Worm (Caenorhabditis elegans): ENCODE data around the gene algn-11.

algn-11 gene

ce11 chrIII:7300169-7300568 is 9.8 kb upstream of the algn-11 start:
- TF ChIP-seq dmd-6 (GFP tag; IDR thresholded peaks at IDR 0.05) = peak; percentile 40; the same call in 1 of the 2 replicates
- TF ChIP-seq ztf-7 (tag; optimal IDR thresholded peaks at IDR 0.05) = no peak
- no peak for TF ChIP-seq mes-2 (tag; optimal IDR thresholded peaks at IDR 0.05; ENCODE audit: poor library complexity, severe bottlenecking)
- TF ChIP-seq F10B5.3 (tag; optimal IDR thresholded peaks at IDR 0.05) = no peak
- TF ChIP-seq hlh-30 (tag; optimal IDR thresholded peaks at IDR 0.05; ENCODE audit: insufficient read depth) = peak; percentile 79
- TF ChIP-seq vab-7 (GFP tag; IDR thresholded peaks at IDR 0.05) = no peak
- TF ChIP-seq zfp-3 (GFP tag; conservative IDR thresholded peaks at IDR 0.05) = no peak
- peak in 1 of 2 experiments; percentile 54 for TF ChIP-seq lsy-2 (tag; optimal IDR thresholded peaks at IDR 0.05)
- TF ChIP-seq unc-62 (GFP tag; optimal IDR thresholded peaks at IDR 0.05 in 1 of 2) = peak in 1 of 2 experiments; percentile 97
- no peak for TF ChIP-seq unc-62 (tag; optimal IDR thresholded peaks at IDR 0.05)
- peak; percentile 63 for TF ChIP-seq hlh-11 (tag; optimal IDR thresholded peaks at IDR 0.05)
- TF ChIP-seq F37D6.2 (tag; optimal IDR thresholded peaks at IDR 0.05) = no peak
- no peak for TF ChIP-seq ZK546.5 (tag; optimal IDR thresholded peaks at IDR 0.05)
- TF ChIP-seq tra-1 (GFP tag; IDR thresholded peaks at IDR 0.05) = 0 out of 2 replicates have a peak, but pooled peaks have one; percentile 10
- TF ChIP-seq mdl-1 (tag; optimal IDR thresholded peaks at IDR 0.05) = peak in 1 of 2 experiments; percentile 72
- TF ChIP-seq nhr-28 (tag; optimal IDR thresholded peaks at IDR 0.05) = peak; percentile 84
- peak; percentile 52 for TF ChIP-seq nhr-48 (tag; optimal IDR thresholded peaks at IDR 0.05)
- TF ChIP-seq egl-43 (GFP tag; IDR thresholded peaks at IDR 0.05) = no peak
- TF ChIP-seq mep-1 (tag; optimal IDR thresholded peaks at IDR 0.05) = peak; percentile 41

- TF ChIP-seq mdl-1 (tag; optimal IDR thresholded peaks at IDR 0.05) (peak in 1 of 2 experiments; percentile 14), skn-1 (tag; optimal IDR thresholded peaks at IDR 0.05) (no peak), aha-1 (tag) (peak; percentile 71), nhr-25 (tag; optimal IDR thresholded peaks at IDR 0.05; ENCODE audit: borderline replicate concordance, insufficient read depth) (peak; percentile 80), hmg-1.1 (GFP tag; IDR thresholded peaks at IDR 0.05) (0 out of 2 replicates have a peak, but pooled peaks have one; percentile 19), mxl-3 (GFP tag; optimal IDR thresholded peaks at IDR 0.05) (peak; percentile 11), ceh-82 (tag; optimal IDR thresholded peaks at IDR 0.05) (no peak), dve-1 (tag; optimal IDR thresholded peaks at IDR 0.05; ENCODE audit: insufficient read depth) (no peak), mes-2 (tag; optimal IDR thresholded peaks at IDR 0.05; ENCODE audit: poor library complexity, severe bottlenecking) (peak; percentile 27), nhr-28 (tag; optimal IDR thresholded peaks at IDR 0.05) (peak; percentile 27), sdz-12 (GFP tag; optimal IDR thresholded peaks at IDR 0.05) (no peak), hlh-11 (tag; optimal IDR thresholded peaks at IDR 0.05) (no peak)
Observed at ce11 chrIII:7299466-7299865, 9.1 kb upstream of the algn-11 start, which contains the start of the genes B0361.14 and B0361.9. B0361.14 (minus strand) TSS chrIII:7299531. B0361.9 (minus strand) TSS chrIII:7299631.

- TF ChIP-seq unc-39 (tag; optimal IDR thresholded peaks at IDR 0.05) (no peak), ama-1 (optimal IDR thresholded peaks at IDR 0.05) (peak; percentile 78)
Observed at ce11 chrIII:7298045-7298444, 7.7 kb upstream of the algn-11 start.

- TF ChIP-seq nhr-6 (tag; optimal IDR thresholded peaks at IDR 0.05) = no peak
- no peak for TF ChIP-seq Y105C5A.15 (GFP tag; IDR thresholded peaks at IDR 0.05)
- TF ChIP-seq rbr-2 (tag; optimal IDR thresholded peaks at IDR 0.05) = no peak
- no peak for TF ChIP-seq lin-15B (tag; optimal IDR thresholded peaks at IDR 0.05)
- no peak for TF ChIP-seq Y48G9A.11 (GFP tag; IDR thresholded peaks at IDR 0.05)
- TF ChIP-seq lin-29 (GFP tag; IDR thresholded peaks at IDR 0.05) = no peak
- TF ChIP-seq hif-1 (tag; optimal IDR thresholded peaks at IDR 0.05) = no peak
- no peak for TF ChIP-seq zfp-3 (GFP tag; conservative IDR thresholded peaks at IDR 0.05)
- TF ChIP-seq pha-4 (GFP tag; IDR thresholded peaks at IDR 0.05) = no peak
- TF ChIP-seq pha-4 (tag; optimal IDR thresholded peaks at IDR 0.05) = no peak
- peak; percentile 14 for TF ChIP-seq nhr-28 (tag; optimal IDR thresholded peaks at IDR 0.05)
- no peak for TF ChIP-seq lir-3 (tag; optimal IDR thresholded peaks at IDR 0.05)
- TF ChIP-seq zip-2 (tag; optimal IDR thresholded peaks at IDR 0.05) = no peak
- TF ChIP-seq madf-9 (GFP tag; conservative IDR thresholded peaks at IDR 0.05) = no peak
- TF ChIP-seq zfp-2 (tag; optimal IDR thresholded peaks at IDR 0.05) = no peak
- TF ChIP-seq Y5F2A.4 (GFP tag; optimal IDR thresholded peaks at IDR 0.05) = no peak
- TF ChIP-seq zag-1 (tag; optimal IDR thresholded peaks at IDR 0.05) = no peak
- no peak for TF ChIP-seq nhr-10 (tag; optimal IDR thresholded peaks at IDR 0.05)
- TF ChIP-seq F26F4.8 (GFP tag; conservative IDR thresholded peaks at IDR 0.05) = no peak
Observed at ce11 chrIII:7297045-7297680, 6.8 kb upstream of the algn-11 start.

Data from whole organism, L4 larva.